Fruit fly (Drosophila melanogaster): ENCODE data around the gene Timp.

Timp gene

dm6 chr3R:10212799-10213198 lies at the start of gene Timp:
TSS of gene Timp (minus strand) at chr3R:10213007.
- TF ChIP-seq CG12768 (GFP tag; optimal IDR thresholded peaks at IDR 0.05) (peak; percentile 54), tj (GFP tag; optimal IDR thresholded peaks at IDR 0.05) (peak; percentile 97), Hr96 (GFP tag; optimal IDR thresholded peaks at IDR 0.05) (peak; percentile 20), bab1 (GFP tag; optimal IDR thresholded peaks at IDR 0.05) (peak; percentile 30), CG11617 (GFP tag; optimal IDR thresholded peaks at IDR 0.05) (no peak), CG33017 (tag; optimal IDR thresholded peaks at IDR 0.05) (no peak), Mnt (GFP tag; optimal IDR thresholded peaks at IDR 0.05) (peak; percentile 21), cic (GFP tag; optimal IDR thresholded peaks at IDR 0.05) (peak; percentile 32)

dm6 chr3R:10261800-10262199 lies 49.0 kb upstream of the Timp start, which contains the start of the genes Sirt6 and pont:
TSS of gene Sirt6 (minus strand) at chr3R:10261849.
TSS of gene pont (plus strand) at chr3R:10262123.
- no peak for TF ChIP-seq CG1620 (GFP tag; optimal IDR thresholded peaks at IDR 0.05)
- TF ChIP-seq Clk (GFP tag; optimal IDR thresholded peaks at IDR 0.05) = peak; percentile 50
- TF ChIP-seq CG7101 (tag; optimal IDR thresholded peaks at IDR 0.05) = peak; percentile 97
- peak; percentile 59 for TF ChIP-seq tj (GFP tag; optimal IDR thresholded peaks at IDR 0.05)
- peak; percentile 54 for TF ChIP-seq cic (GFP tag; optimal IDR thresholded peaks at IDR 0.05)
- peak; percentile 68 for TF ChIP-seq Crg-1 (GFP tag; optimal IDR thresholded peaks at IDR 0.05)
- peak; percentile 79 for TF ChIP-seq pad (GFP tag; optimal IDR thresholded peaks at IDR 0.05)
- peak; percentile 93 for TF ChIP-seq CG7045 (GFP tag; optimal IDR thresholded peaks at IDR 0.05)
- TF ChIP-seq ovo (GFP tag; optimal IDR thresholded peaks at IDR 0.05) = peak; percentile 38
- peak; percentile 85 for TF ChIP-seq CG12768 (GFP tag; optimal IDR thresholded peaks at IDR 0.05)
- peak; percentile 90 for TF ChIP-seq CG11617 (GFP tag; optimal IDR thresholded peaks at IDR 0.05)
- TF ChIP-seq bab1 (GFP tag; optimal IDR thresholded peaks at IDR 0.05) = peak; percentile 92
- peak; percentile 26 for TF ChIP-seq toe (GFP tag; optimal IDR thresholded peaks at IDR 0.05)
- peak; percentile 63 for TF ChIP-seq CG5204 (GFP tag; optimal IDR thresholded peaks at IDR 0.05)
- peak; percentile 96 for TF ChIP-seq CG14711 (tag; optimal IDR thresholded peaks at IDR 0.05)
- TF ChIP-seq CG33017 (tag; optimal IDR thresholded peaks at IDR 0.05) = peak; percentile 96
- peak; percentile 2 for TF ChIP-seq Hr96 (GFP tag; optimal IDR thresholded peaks at IDR 0.05)
- TF ChIP-seq kay (GFP tag; ENCODE audit: borderline replicate concordance) = peak; percentile 28
- peak; percentile 81 for TF ChIP-seq Mnt (GFP tag; optimal IDR thresholded peaks at IDR 0.05)
- no peak for TF ChIP-seq cnc (optimal IDR thresholded peaks at IDR 0.05)

- TF ChIP-seq Hr96 (GFP tag; optimal IDR thresholded peaks at IDR 0.05) (no peak), CG14711 (tag; optimal IDR thresholded peaks at IDR 0.05) (no peak), toe (GFP tag; optimal IDR thresholded peaks at IDR 0.05) (no peak), Crg-1 (GFP tag; optimal IDR thresholded peaks at IDR 0.05) (no peak), Mnt (GFP tag; optimal IDR thresholded peaks at IDR 0.05) (no peak), kay (GFP tag; ENCODE audit: borderline replicate concordance) (no peak), cnc (optimal IDR thresholded peaks at IDR 0.05) (no peak), CG12768 (GFP tag; optimal IDR thresholded peaks at IDR 0.05) (no peak), tj (GFP tag; optimal IDR thresholded peaks at IDR 0.05) (no peak), CG33017 (tag; optimal IDR thresholded peaks at IDR 0.05) (no peak), CG5204 (GFP tag; optimal IDR thresholded peaks at IDR 0.05) (no peak), pad (GFP tag; optimal IDR thresholded peaks at IDR 0.05) (no peak), CG11617 (GFP tag; optimal IDR thresholded peaks at IDR 0.05) (no peak), CG7045 (GFP tag; optimal IDR thresholded peaks at IDR 0.05) (no peak), ovo (GFP tag; optimal IDR thresholded peaks at IDR 0.05) (no peak), CG7101 (tag; optimal IDR thresholded peaks at IDR 0.05) (no peak), Clk (GFP tag; optimal IDR thresholded peaks at IDR 0.05) (no peak)
Observed at dm6 chr3R:10251846-10252245, 39.0 kb upstream of the Timp start.

- TF ChIP-seq bab1 (GFP tag; optimal IDR thresholded peaks at IDR 0.05) = no peak
- TF ChIP-seq Crg-1 (GFP tag; optimal IDR thresholded peaks at IDR 0.05) = no peak
- TF ChIP-seq CG5204 (GFP tag; optimal IDR thresholded peaks at IDR 0.05) = no peak
- no peak for TF ChIP-seq CG7101 (tag; optimal IDR thresholded peaks at IDR 0.05)
- no peak for TF ChIP-seq CG33017 (tag; optimal IDR thresholded peaks at IDR 0.05)
- no peak for TF ChIP-seq tj (GFP tag; optimal IDR thresholded peaks at IDR 0.05)
- TF ChIP-seq CG7045 (GFP tag; optimal IDR thresholded peaks at IDR 0.05) = no peak
- TF ChIP-seq Hr96 (GFP tag; optimal IDR thresholded peaks at IDR 0.05) = no peak
- no peak for TF ChIP-seq CG1620 (GFP tag; optimal IDR thresholded peaks at IDR 0.05)
- no peak for TF ChIP-seq Clk (GFP tag; optimal IDR thresholded peaks at IDR 0.05)
- TF ChIP-seq cic (GFP tag; optimal IDR thresholded peaks at IDR 0.05) = no peak
- no peak for TF ChIP-seq kay (GFP tag; ENCODE audit: borderline replicate concordance)
- TF ChIP-seq CG12768 (GFP tag; optimal IDR thresholded peaks at IDR 0.05) = no peak
- TF ChIP-seq toe (GFP tag; optimal IDR thresholded peaks at IDR 0.05) = no peak
- TF ChIP-seq Mnt (GFP tag; optimal IDR thresholded peaks at IDR 0.05) = no peak
- TF ChIP-seq CG11617 (GFP tag; optimal IDR thresholded peaks at IDR 0.05) = no peak
- no peak for TF ChIP-seq cnc (optimal IDR thresholded peaks at IDR 0.05)
- no peak for TF ChIP-seq pad (GFP tag; optimal IDR thresholded peaks at IDR 0.05)
Observed at dm6 chr3R:10251218-10251617, 38.4 kb upstream of the Timp start, which contains the start of gene CG3999. TSS of gene CG3999 (plus strand) at chr3R:10251518.

- TF ChIP-seq CG5204 (GFP tag; optimal IDR thresholded peaks at IDR 0.05) = peak; percentile 15
- no peak for TF ChIP-seq CG33017 (tag; optimal IDR thresholded peaks at IDR 0.05)
- peak; percentile 8 for TF ChIP-seq CG12768 (GFP tag; optimal IDR thresholded peaks at IDR 0.05)
- TF ChIP-seq CG7045 (GFP tag; optimal IDR thresholded peaks at IDR 0.05) = peak; percentile 27
Observed at dm6 chr3R:10227990-10228389, 15.2 kb upstream of the Timp start.

dm6 chr3R:10226132-10227023 lies 13.6 kb upstream of the Timp start:
- TF ChIP-seq bab1 (GFP tag; optimal IDR thresholded peaks at IDR 0.05) (no peak), CG12768 (GFP tag; optimal IDR thresholded peaks at IDR 0.05) (no peak), CG7101 (tag; optimal IDR thresholded peaks at IDR 0.05) (no peak)
